Fruit fly (Drosophila melanogaster): ENCODE data around the gene CG6765.

The CG6765 gene

DNA sequence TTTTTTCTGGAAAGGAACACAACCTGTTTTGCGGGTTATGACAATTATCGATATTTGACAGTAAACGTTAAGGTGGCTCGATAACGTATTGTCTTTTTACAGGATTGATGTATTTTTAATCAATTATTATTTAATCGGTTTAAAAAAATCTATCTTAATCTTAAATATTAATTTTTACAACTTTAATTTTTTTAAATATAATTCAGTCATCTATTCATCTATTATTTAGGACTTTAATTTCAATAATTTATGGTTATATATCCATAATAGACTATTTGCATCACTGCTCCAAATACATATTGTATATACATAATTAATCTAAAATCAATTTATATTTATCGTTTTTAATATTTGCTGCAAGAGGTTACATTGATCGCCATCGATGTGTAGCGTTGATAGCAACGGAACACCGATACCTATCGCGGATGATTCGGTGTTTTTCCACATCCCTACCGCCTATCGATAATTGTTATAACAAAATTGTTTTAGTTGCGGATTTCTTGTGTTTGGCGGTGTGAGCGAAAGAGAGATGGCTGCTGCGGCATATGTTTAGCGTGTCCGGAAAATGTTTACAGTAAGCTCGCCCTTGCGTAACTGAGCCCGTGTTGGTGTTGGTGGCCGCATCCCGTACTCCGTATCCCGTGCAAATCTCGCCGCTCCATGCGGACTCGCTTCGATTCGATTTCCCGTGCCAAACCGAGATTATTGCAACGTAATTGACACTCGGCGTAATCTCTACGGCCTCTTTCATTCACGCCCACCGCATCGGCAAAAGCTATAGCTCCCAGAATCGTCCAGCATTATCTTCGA lies 12.5 kb downstream of the CG6765 start, which contains the start of the genes GstO1 and foi (continued):
- peak; percentile 97 for TF ChIP-seq Scr (GFP tag; IDR thresholded peaks at IDR 0.05; ENCODE audit: partially characterized antibody)
- TF ChIP-seq scrt (GFP tag; optimal IDR thresholded peaks at IDR 0.05) = peak; percentile 0
- TF ChIP-seq Side (GFP tag; optimal IDR thresholded peaks at IDR 0.05) = no peak
- no peak for TF ChIP-seq hkb (optimal IDR thresholded peaks at IDR 0.05)
- TF ChIP-seq hkb (GFP tag; IDR thresholded peaks at IDR 0.05) = peak; percentile 53
- TF ChIP-seq ranshi (GFP tag; IDR thresholded peaks at IDR 0.05) = peak; percentile 11; the same call in 1 of the 2 replicates
- no peak for TF ChIP-seq CG17912 (GFP tag; optimal IDR thresholded peaks at IDR 0.05)
- TF ChIP-seq HLH3B (GFP tag; IDR thresholded peaks at IDR 0.05) = 0 out of 2 replicates have a peak, but pooled peaks have one; percentile 29
- TF ChIP-seq Hr78 (GFP tag; optimal IDR thresholded peaks at IDR 0.05) = no peak
- no peak for TF ChIP-seq YL-1 (GFP tag; optimal IDR thresholded peaks at IDR 0.05)
- no peak for TF ChIP-seq CG8944 (GFP tag; optimal IDR thresholded peaks at IDR 0.05)
- TF ChIP-seq lola (GFP tag; optimal IDR thresholded peaks at IDR 0.05) = no peak
- no peak for TF ChIP-seq CG1233 (GFP tag; optimal IDR thresholded peaks at IDR 0.05)
- no peak for TF ChIP-seq fd3F (GFP tag; optimal IDR thresholded peaks at IDR 0.05)
- TF ChIP-seq Chrac-16 (GFP tag; optimal IDR thresholded peaks at IDR 0.05) = no peak
- no peak for TF ChIP-seq CG11695 (GFP tag; IDR thresholded peaks at IDR 0.05)
- TF ChIP-seq aop (GFP tag; IDR thresholded peaks at IDR 0.05) = no peak
- peak; percentile 66 for TF ChIP-seq trem (tag; optimal IDR thresholded peaks at IDR 0.05)
- no peak for TF ChIP-seq Dfd (GFP tag; optimal IDR thresholded peaks at IDR 0.05)
- peak; percentile 25 for TF ChIP-seq D19A (tag; optimal IDR thresholded peaks at IDR 0.05)
- TF ChIP-seq abd-A (tag; optimal IDR thresholded peaks at IDR 0.05) = no peak
- TF ChIP-seq dysf (GFP tag; IDR thresholded peaks at IDR 0.05) = no peak
- TF ChIP-seq dpn (GFP tag; optimal IDR thresholded peaks at IDR 0.05) = peak in 1 of 2 experiments; percentile 19
- no peak for TF ChIP-seq CG9609 (GFP tag; optimal IDR thresholded peaks at IDR 0.05)
- TF ChIP-seq Doc3 (GFP tag; IDR thresholded peaks at IDR 0.05; ENCODE audit: partially characterized antibody) = peak; percentile 91
- TF ChIP-seq Ptx1 (GFP tag; IDR thresholded peaks at IDR 0.05) = peak; percentile 21; the same call in 1 of the 2 replicates
- TF ChIP-seq Eip74EF (GFP tag; optimal IDR thresholded peaks at IDR 0.05) = no peak
- peak; percentile 52 for TF ChIP-seq CG3995 (GFP tag; optimal IDR thresholded peaks at IDR 0.05)
- no peak for TF ChIP-seq CG15479 (GFP tag; optimal IDR thresholded peaks at IDR 0.05)
- peak; percentile 37 for TF ChIP-seq gro (GFP tag; optimal IDR thresholded peaks at IDR 0.05)
- TF ChIP-seq CG10565 (GFP tag; optimal IDR thresholded peaks at IDR 0.05) = no peak
- no peak for TF ChIP-seq ham (GFP tag; IDR thresholded peaks at IDR 0.05)
- TF ChIP-seq bab2 (GFP tag; optimal IDR thresholded peaks at IDR 0.05) = no peak
- TF ChIP-seq CG33557 (GFP tag; optimal IDR thresholded peaks at IDR 0.05) = no peak
- TF ChIP-seq CG3163 (GFP tag; optimal IDR thresholded peaks at IDR 0.05) = no peak
- no peak for TF ChIP-seq CG10979 (tag; optimal IDR thresholded peaks at IDR 0.05)
- TF ChIP-seq prd (optimal IDR thresholded peaks at IDR 0.05) = no peak
- TF ChIP-seq prd (GFP tag; IDR thresholded peaks at IDR 0.05) = 0 out of 3 replicates have a peak, but pooled peaks have one; percentile 27
- peak; percentile 76 for TF ChIP-seq row (GFP tag; IDR thresholded peaks at IDR 0.05)
- peak; percentile 39 for TF ChIP-seq CG30403 (GFP tag; optimal IDR thresholded peaks at IDR 0.05)
- no peak for TF ChIP-seq CG7372 (GFP tag; IDR thresholded peaks at IDR 0.05)
- TF ChIP-seq CG31224 (GFP tag; IDR thresholded peaks at IDR 0.05) = 0 out of 2 replicates have a peak, but pooled peaks have one; percentile 22
- no peak for TF ChIP-seq CG18011 (GFP tag; optimal IDR thresholded peaks at IDR 0.05)
- no peak for TF ChIP-seq CG4328 (GFP tag; optimal IDR thresholded peaks at IDR 0.05)
- peak; percentile 37 for TF ChIP-seq Dek (tag; optimal IDR thresholded peaks at IDR 0.05)
- TF ChIP-seq ken (GFP tag; IDR thresholded peaks at IDR 0.05) = 0 out of 3 replicates have a peak, but pooled peaks have one; percentile 31
- peak; percentile 43; the same call in 1 of the 2 replicates for TF ChIP-seq rib (GFP tag; IDR thresholded peaks at IDR 0.05)
- peak; percentile 39 for TF ChIP-seq zfh2 (GFP tag; optimal IDR thresholded peaks at IDR 0.05)
- peak; percentile 7 for TF ChIP-seq CG7839 (tag; optimal IDR thresholded peaks at IDR 0.05)

Data from whole organism, embryonic.